Worm (Caenorhabditis elegans) whole organism, early embryonic: ENCODE results near the gene M04B2.4.

Experiments used
- aly-1 ChIP-seq: sonication (generic microtip); optimal IDR thresholded peaks from 2 replicates; lab custom pipeline; 2016; ENCODE audit warnings: missing genetic modification characterization, missing compliant biosample characterization
- ama-1 ChIP-seq: fragments of 150-350 bp; optimal IDR thresholded peaks from 2 replicates; lab custom pipeline; 2014
- ceh-13 ChIP-seq: fragments of 200-800 bp; sonication (Bioruptor generic); optimal IDR thresholded peaks from 2 replicates; lab custom pipeline; 2018; ENCODE audit warnings: mild to moderate bottlenecking, missing genetic modification characterization, missing compliant biosample characterization
- ceh-36 ChIP-seq: sonication (generic microtip); optimal IDR thresholded peaks from 2 replicates; lab custom pipeline; 2016; ENCODE audit warnings: missing genetic modification characterization, inconsistent platforms, missing compliant biosample characterization
- ets-7 ChIP-seq: sonication (generic microtip); optimal IDR thresholded peaks from 2 replicates; lab custom pipeline; 2016; ENCODE audit warnings: missing genotype, missing genetic modification characterization, missing compliant biosample characterization
- flt-1 ChIP-seq: fragments of 200-800 bp; sonication (Bioruptor generic); IDR thresholded peaks from 2 replicates; pipeline ENCODE4 v1.3.6; 2022; ENCODE audit warnings: missing genetic modification characterization, missing compliant biosample characterization
- hmbx-1 ChIP-seq: sonication (generic microtip); optimal IDR thresholded peaks from 2 replicates; lab custom pipeline; 2016; ENCODE audit warnings: mild to moderate bottlenecking, missing genetic modification characterization, missing compliant biosample characterization
- hmg-4 ChIP-seq: fragments of 200-800 bp; sonication (Bioruptor generic); optimal IDR thresholded peaks from 2 replicates; lab custom pipeline; 2018; ENCODE audit warnings: mild to moderate bottlenecking, missing genetic modification characterization, missing compliant biosample characterization
- hnd-1 ChIP-seq: sonication (generic microtip); optimal IDR thresholded peaks from 2 replicates; lab custom pipeline; 2016; ENCODE audit warnings: missing genetic modification characterization, missing compliant biosample characterization
- scrt-1 ChIP-seq: fragments of 200-800 bp; sonication (Bioruptor generic); IDR thresholded peaks from 2 replicates; pipeline ENCODE4 v1.3.6; 2022; ENCODE audit warnings: missing genetic modification characterization, missing compliant biosample characterization
- tbx-37 ChIP-seq: fragments of 200-800 bp; sonication (Bioruptor generic); conservative IDR thresholded peaks from 2 replicates; pipeline ENCODE4 v1.3.6; 2022; ENCODE audit warnings: missing genetic modification reagents, missing genetic modification characterization, missing compliant biosample characterization
- tra-4 ChIP-seq: sonication (generic microtip); optimal IDR thresholded peaks from 2 replicates; lab custom pipeline; 2017; ENCODE audit warnings: missing genetic modification characterization, missing compliant biosample characterization

ce11 chrIV:11527752-11528151, 6.9 kb upstream of the M04B2.4 start, which contains the start of gene M04B2.2:
- no peak for TF ChIP-seq aly-1 (tag; lab: Kevin White, UChicago)
- no peak for TF ChIP-seq ama-1
- no peak for TF ChIP-seq ceh-36 (tag; lab: Kevin White, UChicago)
- TF ChIP-seq ceh-13 (GFP tag; lab: Kevin White, UChicago): no peak
- no peak for TF ChIP-seq flt-1 (GFP tag; lab: Robert Waterston, UW)
- TF ChIP-seq tra-4 (tag; lab: Kevin White, UChicago): no peak
- TF ChIP-seq hmg-4: no peak
- no peak for TF ChIP-seq hnd-1 (tag; lab: Kevin White, UChicago)
- no peak for TF ChIP-seq ets-7 (tag; lab: Kevin White, UChicago)
- TF ChIP-seq scrt-1: no peak
- TF ChIP-seq hmbx-1 (tag; lab: Kevin White, UChicago): no peak
- no peak for TF ChIP-seq tbx-37 (GFP tag; lab: Robert Waterston, UW)
